Fruit fly (Drosophila melanogaster) whole organism, prepupa: ENCODE data around the gene CG18171.

Experiments
- CG16779 ChIP-seq: fragments of 200-800 bp; sonication (Bioruptor generic); optimal IDR thresholded peaks from 3 replicates; lab custom pipeline; 2017; ENCODE audit warnings: missing biosample characterization, mild to moderate bottlenecking, missing genetic modification characterization
- CG32006 ChIP-seq: fragments of 200-800 bp; sonication (Bioruptor generic); optimal IDR thresholded peaks from 3 replicates; lab custom pipeline; 2017; ENCODE audit warnings: missing biosample characterization, mild to moderate bottlenecking, missing genetic modification characterization
- CG6163 ChIP-seq: fragments of 200-800 bp; sonication (Bioruptor generic); IDR thresholded peaks from 3 replicates; pipeline ENCODE4 v1.3.6; 2022; ENCODE audit warnings: missing biosample characterization, missing genetic modification characterization
- CG7368 ChIP-seq: fragments of 200-800 bp; sonication (Bioruptor generic); optimal IDR thresholded peaks from 3 replicates; lab custom pipeline; 2016; ENCODE audit warnings: missing biosample characterization, missing genetic modification characterization
- Lpt ChIP-seq: fragments of 200-800 bp; sonication (Bioruptor generic); optimal IDR thresholded peaks from 3 replicates; lab custom pipeline; 2016; ENCODE audit warnings: missing biosample characterization, missing genetic modification characterization
- Smox ChIP-seq: fragments of 200-800 bp; sonication (Bioruptor generic); optimal IDR thresholded peaks from 3 replicates; lab custom pipeline; 2016; ENCODE audit warnings: missing biosample characterization, missing genetic modification characterization
- net ChIP-seq: fragments of 200-800 bp; sonication (Bioruptor generic); optimal IDR thresholded peaks from 3 replicates; lab custom pipeline; 2016; ENCODE audit warnings: missing biosample characterization, missing genetic modification characterization
- svp ChIP-seq: fragments of 200-800 bp; sonication (Bioruptor generic); peaks from one replicate; lab custom pipeline; 2016; ENCODE audit warnings: missing biosample characterization, missing genetic modification characterization

DNA sequence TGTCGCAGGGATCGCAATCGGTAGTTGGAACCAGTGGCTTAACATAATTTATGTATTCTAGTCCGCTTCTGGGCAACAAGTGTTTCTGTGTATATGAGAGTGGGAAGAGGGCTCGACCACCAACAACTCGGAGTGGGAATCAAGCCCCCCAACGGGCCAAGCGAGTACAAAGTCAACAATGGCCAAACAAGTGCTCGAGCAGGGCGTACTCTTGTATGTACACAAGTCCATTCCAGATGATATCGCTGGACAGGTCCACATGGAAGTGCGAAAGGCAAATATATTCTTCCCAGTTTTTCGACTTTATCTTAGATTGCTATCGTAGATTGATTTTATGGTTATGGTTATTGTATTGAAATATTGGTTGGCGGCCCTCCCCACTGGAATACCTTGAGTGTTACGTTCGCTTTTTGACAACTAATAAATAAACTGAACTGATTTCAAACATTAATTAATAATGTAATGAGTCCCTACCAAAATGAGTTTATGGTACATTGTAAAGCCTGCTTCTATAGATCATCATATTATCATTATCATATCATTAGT is 19.7 kb upstream of the CG18171 start:
- no peak for TF ChIP-seq CG7368 (GFP tag; lab: Kevin White, UChicago)
- TF ChIP-seq Smox (GFP tag; lab: Kevin White, UChicago), result no peak
- no peak for TF ChIP-seq CG16779 (tag; lab: Kevin White, UChicago)
- TF ChIP-seq CG6163 (GFP tag; lab: Robert Waterston, UW), result no peak
- TF ChIP-seq svp, result peak; percentile 43
- no peak for TF ChIP-seq CG32006 (GFP tag; lab: Kevin White, UChicago)
- TF ChIP-seq net (GFP tag; lab: Kevin White, UChicago), result no peak
- TF ChIP-seq Lpt (GFP tag; lab: Kevin White, UChicago), result no peak
